Worm (Caenorhabditis elegans): ENCODE data around the gene Y49F6A.11.

DNA sequence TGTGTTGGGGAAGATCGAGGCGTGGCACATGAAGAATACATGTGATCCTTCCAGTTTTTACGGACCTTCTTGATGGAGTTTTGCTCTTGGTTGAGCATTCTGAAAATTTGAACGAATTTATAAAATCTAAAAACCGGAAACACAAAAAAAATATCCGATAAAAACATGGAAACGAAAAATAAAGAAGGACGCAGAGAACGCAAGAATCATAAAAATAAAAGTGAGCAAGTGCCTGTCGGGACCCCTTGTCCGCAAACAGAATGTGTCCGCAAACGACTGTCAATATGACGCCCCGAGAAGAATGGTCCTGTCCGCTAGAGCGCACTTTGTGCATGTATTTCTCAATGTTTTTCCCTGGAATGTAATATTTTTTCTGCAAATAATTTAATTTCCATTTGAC, 11.1 kb upstream of the Y49F6A.11 start, which contains the start of gene Y49F6A.5:
- TF ChIP-seq nhr-90 (tag; optimal IDR thresholded peaks at IDR 0.05): no peak
- no peak for TF ChIP-seq rcor-1 (GFP tag; IDR thresholded peaks at IDR 0.05)
- TF ChIP-seq C17E4.6 (GFP tag; IDR thresholded peaks at IDR 0.05): no peak
- no peak for TF ChIP-seq dox-1 (GFP tag; IDR thresholded peaks at IDR 0.05)

Data from whole organism, young adult.